Worm (Caenorhabditis elegans) whole organism, L2 larva: ENCODE measurements around the gene C06H5.8.

Experiments used
- blmp-1 ChIP-seq: sonication (generic microtip); optimal IDR thresholded peaks from 2 replicates; lab custom pipeline; 2017; ENCODE audit warnings: missing genetic modification characterization, mild to moderate bottlenecking, missing compliant biosample characterization, antibody characterized with exemption, moderate library complexity; ENCODE audit not compliant: insufficient read depth
- mdl-1 ChIP-seq, 2 experiments: fragments of 150-350 bp in 1 of 2; sonication (generic microtip) in 1 of 2; optimal IDR thresholded peaks; 2 replicates each; lab custom pipeline; 2017; ENCODE audit warnings: missing biosample characterization in 2 of 2, missing genetic modification characterization in 2 of 2
- unc-39 ChIP-seq: fragments of 150-350 bp; optimal IDR thresholded peaks from 2 replicates; lab custom pipeline; 2014; ENCODE audit warnings: missing biosample characterization, missing genetic modification characterization
- unc-62 ChIP-seq: fragments of 150-350 bp; optimal IDR thresholded peaks from 2 replicates; lab custom pipeline; 2014; ENCODE audit warnings: missing biosample characterization, missing genetic modification reagents, missing genetic modification characterization

ce11 chrV:17888939-17889338, 29.9 kb upstream of the C06H5.8 start, which contains the start of gene C06H5.6:
- no peak for TF ChIP-seq blmp-1 (tag; lab: Kevin White, UChicago)
- no peak for TF ChIP-seq mdl-1 (tag; optimal IDR thresholded peaks at IDR 0.05; lab: Kevin White, UChicago)
- TF ChIP-seq unc-62, result no peak
- TF ChIP-seq unc-39 (tag; lab: Kevin White, UChicago), result no peak
